Fruit fly (Drosophila melanogaster): ENCODE results near the gene Ntf-2r.

DNA sequence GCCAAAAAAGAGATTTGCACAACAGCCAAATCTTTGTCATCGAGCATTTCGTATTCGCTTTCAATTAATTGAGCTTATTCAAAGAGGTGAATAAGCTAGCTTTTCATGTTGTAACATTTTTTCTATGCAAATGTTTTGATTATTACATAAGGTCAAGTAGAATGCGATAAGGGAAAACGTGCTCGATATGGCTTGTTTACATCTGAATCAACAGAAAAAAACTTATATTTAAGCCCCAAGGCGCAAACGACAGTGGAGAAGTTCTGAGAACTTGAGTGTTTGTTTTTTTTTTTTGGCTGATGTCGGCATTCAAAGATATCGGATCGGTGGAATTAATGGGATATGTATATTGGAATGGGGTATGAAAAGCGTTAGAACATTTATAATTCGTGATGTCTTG lies 28.5 kb downstream of the Ntf-2r start:
- TF ChIP-seq psq (optimal IDR thresholded peaks at IDR 0.05) = no peak
- TF ChIP-seq h (optimal IDR thresholded peaks at IDR 0.05) = no peak

All from Kc167 (cell line).